Worm (Caenorhabditis elegans): ENCODE results near the gene ced-4.

The ced-4 gene

ce11 chrIII:4829440-4829839 is 22.7 kb upstream of the ced-4 start, which contains the start of gene F26A1.9:
Gene F26A1.9 (minus strand): TSS chrIII:4829540.
- no peak for TF ChIP-seq nhr-12 (tag; optimal IDR thresholded peaks at IDR 0.05)
- TF ChIP-seq mab-5 (tag; optimal IDR thresholded peaks at IDR 0.05): no peak
- TF ChIP-seq ztf-11 (tag; optimal IDR thresholded peaks at IDR 0.05): no peak
- no peak for TF ChIP-seq ceh-16 (tag; optimal IDR thresholded peaks at IDR 0.05)
- TF ChIP-seq nhr-77 (tag; optimal IDR thresholded peaks at IDR 0.05): no peak
- no peak for TF ChIP-seq unc-39 (tag; optimal IDR thresholded peaks at IDR 0.05)
- TF ChIP-seq C34F6.9 (tag; optimal IDR thresholded peaks at IDR 0.05): no peak
- TF ChIP-seq gmeb-1 (tag; optimal IDR thresholded peaks at IDR 0.05): no peak
- TF ChIP-seq lin-13 (GFP tag; optimal IDR thresholded peaks at IDR 0.05): no peak
- TF ChIP-seq fos-1 (tag; optimal IDR thresholded peaks at IDR 0.05): no peak
- no peak for TF ChIP-seq lin-11 (tag; optimal IDR thresholded peaks at IDR 0.05)
- no peak for TF ChIP-seq nhr-237 (tag; optimal IDR thresholded peaks at IDR 0.05)
- no peak for TF ChIP-seq Y55F3AM.14 (GFP tag; optimal IDR thresholded peaks at IDR 0.05)
- no peak for TF ChIP-seq nhr-6 (tag; optimal IDR thresholded peaks at IDR 0.05)
- no peak for TF ChIP-seq mdl-1 (tag; optimal IDR thresholded peaks at IDR 0.05)

- TF ChIP-seq dmd-4 (tag; optimal IDR thresholded peaks at IDR 0.05) (no peak), alr-1 (tag; optimal IDR thresholded peaks at IDR 0.05) (no peak), mdl-1 (tag; optimal IDR thresholded peaks at IDR 0.05) (no peak), C34F6.9 (tag; optimal IDR thresholded peaks at IDR 0.05) (no peak), mab-5 (tag; optimal IDR thresholded peaks at IDR 0.05) (no peak), egl-27 (tag; optimal IDR thresholded peaks at IDR 0.05) (no peak), nhr-12 (tag; optimal IDR thresholded peaks at IDR 0.05) (no peak), ZK546.5 (tag; optimal IDR thresholded peaks at IDR 0.05) (no peak), snpc-4 (tag; optimal IDR thresholded peaks at IDR 0.05) (no peak), nhr-129 (tag; optimal IDR thresholded peaks at IDR 0.05) (no peak), nhr-21 (tag; optimal IDR thresholded peaks at IDR 0.05) (no peak), ztf-11 (tag; optimal IDR thresholded peaks at IDR 0.05) (no peak)
These were observed 21.9 kb upstream of the ced-4 start, which contains the start of gene nspd-9 for ce11 chrIII:4830207-4830606. Gene nspd-9 (minus strand): TSS chrIII:4830307.

- TF ChIP-seq nhr-6 (tag; optimal IDR thresholded peaks at IDR 0.05) (no peak), aly-2 (tag; optimal IDR thresholded peaks at IDR 0.05) (no peak), lin-11 (tag; optimal IDR thresholded peaks at IDR 0.05) (no peak), nhr-23 (tag; optimal IDR thresholded peaks at IDR 0.05) (no peak)
These were observed 14.7 kb upstream of the ced-4 start, which contains the start of the genes acbp-7 and F26A1.19 for ce11 chrIII:4837429-4837828. Gene acbp-7 (plus strand): TSS chrIII:4837729. Gene F26A1.19 (plus strand): TSS chrIII:4837731.

- TF ChIP-seq nhr-129 (tag; optimal IDR thresholded peaks at IDR 0.05): no peak
These were observed 10.0 kb upstream of the ced-4 start, which contains the start of gene clec-156 for ce11 chrIII:4842173-4842572. Gene clec-156 (minus strand): TSS chrIII:4842273.

- TF ChIP-seq lin-39 (tag; optimal IDR thresholded peaks at IDR 0.05) (no peak), fos-1 (tag; optimal IDR thresholded peaks at IDR 0.05) (no peak), sma-9 (GFP tag; optimal IDR thresholded peaks at IDR 0.05) (no peak), sma-9 (tag; optimal IDR thresholded peaks at IDR 0.05) (no peak), ceh-16 (tag; optimal IDR thresholded peaks at IDR 0.05) (no peak), elt-1 (tag; optimal IDR thresholded peaks at IDR 0.05) (no peak), ama-1 (optimal IDR thresholded peaks at IDR 0.05) (no peak), nhr-25 (tag; optimal IDR thresholded peaks at IDR 0.05) (no peak), nhr-21 (tag; optimal IDR thresholded peaks at IDR 0.05) (no peak), mab-5 (tag; optimal IDR thresholded peaks at IDR 0.05) (no peak), sem-4 (tag; optimal IDR thresholded peaks at IDR 0.05) (no peak), Y55F3AM.14 (GFP tag; optimal IDR thresholded peaks at IDR 0.05) (no peak), ztf-11 (tag; optimal IDR thresholded peaks at IDR 0.05) (no peak), ztf-4 (tag; optimal IDR thresholded peaks at IDR 0.05) (no peak), nhr-77 (tag; optimal IDR thresholded peaks at IDR 0.05) (no peak), mdl-1 (tag; optimal IDR thresholded peaks at IDR 0.05) (no peak)
These were observed 7.8 kb upstream of the ced-4 start, which contains the start of the genes clec-157 and fkh-5 for ce11 chrIII:4844327-4844726. Gene clec-157 (minus strand): TSS chrIII:4844427. Gene fkh-5 (plus strand): TSS chrIII:4844662.

ce11 chrIII:4849739-4850138 is 2.4 kb upstream of the ced-4 start, which contains the start of gene nonu-1:
Gene nonu-1 (minus strand): TSS chrIII:4849907.
- TF ChIP-seq peb-1 (tag; optimal IDR thresholded peaks at IDR 0.05): no peak
- TF ChIP-seq mbf-1 (tag; optimal IDR thresholded peaks at IDR 0.05): no peak
- no peak for TF ChIP-seq ceh-82 (tag; optimal IDR thresholded peaks at IDR 0.05)
- TF ChIP-seq elt-1 (tag; optimal IDR thresholded peaks at IDR 0.05): no peak
- no peak for TF ChIP-seq unc-55 (GFP tag; optimal IDR thresholded peaks at IDR 0.05)
- TF ChIP-seq fos-1 (tag; optimal IDR thresholded peaks at IDR 0.05): no peak
